Worm (Caenorhabditis elegans) whole organism, midembryonic: Measurements from ENCODE around the gene F08D12.4.

ENCODE experiments used
- cog-1 ChIP-seq: sonication (generic microtip); optimal IDR thresholded peaks from 2 replicates; lab custom pipeline; 2016; ENCODE audit warnings: missing genetic modification characterization, missing compliant biosample characterization
- tab-1 ChIP-seq: fragments of 200-800 bp; sonication (Bioruptor generic); IDR thresholded peaks from 2 replicates; pipeline ENCODE4 v1.3.6; 2022; ENCODE audit warnings: missing genetic modification characterization, missing compliant biosample characterization
- ztf-23 ChIP-seq: fragments of 200-800 bp; sonication (Bioruptor generic); IDR thresholded peaks from 2 replicates; pipeline ENCODE4 v1.3.6; 2022; ENCODE audit warnings: missing genetic modification reagents, missing genetic modification characterization, missing compliant biosample characterization
- ztf-29 ChIP-seq: fragments of 200-800 bp; sonication (Bioruptor generic); IDR thresholded peaks from 2 replicates; pipeline ENCODE4 v1.3.6; 2022; ENCODE audit warnings: missing genetic modification reagents, missing genetic modification characterization, missing compliant biosample characterization

- TF ChIP-seq tab-1 (GFP tag; lab: Robert Waterston, UW) (no peak), ztf-23 (GFP tag; lab: Robert Waterston, UW) (no peak), cog-1 (tag; lab: Kevin White, UChicago) (no peak), ztf-29 (no peak)
These were observed 11.6 kb upstream of the F08D12.4 start, which contains the start of gene F08D12.15 for ce11 chrII:2766331-2766730.
